Fruit fly (Drosophila melanogaster): ENCODE data around the gene CkIalpha.

CkIalpha gene

dm6 chrX:12660030-12660630 is 6.7 kb downstream of the CkIalpha start (continued):
- no peak for TF ChIP-seq CG9817 (tag; optimal IDR thresholded peaks at IDR 0.05)
- no peak for TF ChIP-seq fu2 (GFP tag; optimal IDR thresholded peaks at IDR 0.05)
- TF ChIP-seq CG12769 (tag; optimal IDR thresholded peaks at IDR 0.05): peak; percentile 28
- TF ChIP-seq CG30431 (GFP tag; optimal IDR thresholded peaks at IDR 0.05): no peak
- no peak for TF ChIP-seq fd64A (GFP tag; optimal IDR thresholded peaks at IDR 0.05)
- no peak for TF ChIP-seq CG31388 (GFP tag; optimal IDR thresholded peaks at IDR 0.05)
- TF ChIP-seq otp (GFP tag; IDR thresholded peaks at IDR 0.05): no peak
- TF ChIP-seq CG3065 (GFP tag; optimal IDR thresholded peaks at IDR 0.05): no peak
- no peak for TF ChIP-seq E2f1 (GFP tag; IDR thresholded peaks at IDR 0.05)
- TF ChIP-seq ac (GFP tag; optimal IDR thresholded peaks at IDR 0.05): peak; percentile 59

- TF ChIP-seq Med (GFP tag) (peak; percentile 33), Trl (optimal IDR thresholded peaks at IDR 0.05) (peak; percentile 68 to 71), Trl (GFP tag; optimal IDR thresholded peaks at IDR 0.05) (no peak), CG4730 (GFP tag; IDR thresholded peaks at IDR 0.05) (no peak), sug (tag; optimal IDR thresholded peaks at IDR 0.05) (peak; percentile 8), Adf1 (GFP tag; IDR thresholded peaks at IDR 0.05) (peak; percentile 85), CG4617 (GFP tag; optimal IDR thresholded peaks at IDR 0.05; ENCODE audit: borderline replicate concordance) (no peak), chinmo (GFP tag; IDR thresholded peaks at IDR 0.05; ENCODE audit: partially characterized antibody) (peak; percentile 92; the same call in 3 of the 4 replicates), Doc3 (GFP tag; IDR thresholded peaks at IDR 0.05; ENCODE audit: partially characterized antibody) (no peak), CG4360 (GFP tag; IDR thresholded peaks at IDR 0.05) (peak; percentile 80), abd-A (tag; optimal IDR thresholded peaks at IDR 0.05) (peak; percentile 69), stwl (tag; optimal IDR thresholded peaks at IDR 0.05) (no peak), CG10543 (GFP tag; optimal IDR thresholded peaks at IDR 0.05) (peak; percentile 32), Eip74EF (GFP tag; optimal IDR thresholded peaks at IDR 0.05) (peak in 1 of 2 experiments; percentile 93), CG9932 (GFP tag; IDR thresholded peaks at IDR 0.05) (no peak), CG3163 (GFP tag; optimal IDR thresholded peaks at IDR 0.05) (peak; percentile 83), kni (GFP tag; optimal IDR thresholded peaks at IDR 0.05) (peak; percentile 53), CrebB (tag; optimal IDR thresholded peaks at IDR 0.05) (peak; percentile 30), Atf6 (GFP tag; IDR thresholded peaks at IDR 0.05) (peak; percentile 12; the same call in 1 of the 2 replicates), CG13296 (GFP tag; optimal IDR thresholded peaks at IDR 0.05) (peak; percentile 1), Fer1 (GFP tag; optimal IDR thresholded peaks at IDR 0.05) (peak; percentile 6), gt (GFP tag; IDR thresholded peaks at IDR 0.05) (no peak), pros (GFP tag; optimal IDR thresholded peaks at IDR 0.05) (peak; percentile 73), ATbp (GFP tag; optimal IDR thresholded peaks at IDR 0.05) (peak; percentile 11), nom (GFP tag; optimal IDR thresholded peaks at IDR 0.05) (peak; percentile 29), crol (GFP tag; IDR thresholded peaks at IDR 0.05) (peak; percentile 55), lbe (GFP tag; optimal IDR thresholded peaks at IDR 0.05) (peak; percentile 45), cg (GFP tag; optimal IDR thresholded peaks at IDR 0.05) (peak; percentile 84), CG8924 (tag; optimal IDR thresholded peaks at IDR 0.05) (peak; percentile 50), yki (optimal IDR thresholded peaks at IDR 0.05) (peak; percentile 2), CG15479 (GFP tag; optimal IDR thresholded peaks at IDR 0.05) (peak; percentile 56), tna (GFP tag; IDR thresholded peaks at IDR 0.05; ENCODE audit: partially characterized antibody) (0 out of 2 replicates have a peak, but pooled peaks have one; percentile 24), jumu (GFP tag; optimal IDR thresholded peaks at IDR 0.05) (no peak), Deaf1 (tag; optimal IDR thresholded peaks at IDR 0.05) (peak; percentile 8), CG14710 (tag; optimal IDR thresholded peaks at IDR 0.05) (no peak), sd (tag; optimal IDR thresholded peaks at IDR 0.05) (peak; percentile 5), onecut (GFP tag; IDR thresholded peaks at IDR 0.05) (peak; percentile 5; the same call in 1 of the 2 replicates), exex (tag; optimal IDR thresholded peaks at IDR 0.05) (peak; percentile 12)
These were observed 8.1 kb downstream of the CkIalpha start for dm6 chrX:12661435-12661949.

Measured in whole organism, embryonic.